Fruit fly (Drosophila melanogaster): ENCODE results near the gene CG8813.

DNA sequence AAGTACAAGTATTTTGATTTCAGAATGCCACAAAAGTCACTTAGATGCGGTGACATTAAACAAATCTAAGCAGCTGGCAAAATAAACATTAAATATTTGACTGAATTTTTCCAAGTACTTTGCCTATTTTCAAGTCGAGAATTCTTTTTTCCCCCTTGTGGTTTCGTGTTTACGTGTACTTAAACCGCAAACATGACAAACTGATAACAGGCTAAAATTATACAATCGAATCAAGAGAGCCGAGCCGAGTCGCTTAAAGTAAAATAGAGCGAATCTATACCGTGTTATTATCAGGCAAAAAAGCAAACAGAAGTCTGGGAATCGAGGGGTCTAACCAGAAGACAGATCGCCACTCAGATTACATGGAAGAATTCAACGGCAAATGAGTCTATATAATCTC lies 36.7 kb downstream of the CG8813 start:
- TF ChIP-seq CG15514 (GFP tag; optimal IDR thresholded peaks at IDR 0.05) (peak; percentile 22), fd3F (GFP tag; optimal IDR thresholded peaks at IDR 0.05) (no peak), cg (GFP tag; optimal IDR thresholded peaks at IDR 0.05) (no peak), CG14860 (GFP tag; IDR thresholded peaks at IDR 0.05; ENCODE audit: partially characterized antibody) (no peak), ewg (GFP tag; optimal IDR thresholded peaks at IDR 0.05) (no peak), NfI (GFP tag; optimal IDR thresholded peaks at IDR 0.05) (no peak), CG33213 (GFP tag; optimal IDR thresholded peaks at IDR 0.05) (no peak), CG8281 (tag; optimal IDR thresholded peaks at IDR 0.05) (no peak), Mrtf (GFP tag; IDR thresholded peaks at IDR 0.05) (no peak), CG11398 (GFP tag; optimal IDR thresholded peaks at IDR 0.05) (no peak), Sox100B (GFP tag; optimal IDR thresholded peaks at IDR 0.05) (no peak), CG3065 (GFP tag; optimal IDR thresholded peaks at IDR 0.05) (no peak), trh (GFP tag; optimal IDR thresholded peaks at IDR 0.05) (no peak), Max (GFP tag; optimal IDR thresholded peaks at IDR 0.05) (no peak)
